Worm (Caenorhabditis elegans) whole organism, mixed stage, embryonic: ENCODE results near the gene str-253.

Source experiments
- M03D4.4 ChIP-seq: sonication (generic microtip); optimal IDR thresholded peaks from 2 replicates; lab custom pipeline; 2017; ENCODE audit warnings: mild to moderate bottlenecking, missing genetic modification characterization, missing compliant biosample characterization
- bed-3 ChIP-seq: fragments of 200-800 bp; sonication (Bioruptor generic); optimal IDR thresholded peaks from 3 replicates; lab custom pipeline; 2018; ENCODE audit warnings: mild to moderate bottlenecking, missing genetic modification characterization, moderate library complexity, missing compliant biosample characterization
- blmp-1 ChIP-seq: fragments of 150-350 bp; optimal IDR thresholded peaks from 2 replicates; lab custom pipeline; 2014; ENCODE audit warnings: missing biosample characterization, missing genetic modification characterization
- ceh-43 ChIP-seq: fragments of 200-800 bp; sonication (Bioruptor generic); optimal IDR thresholded peaks from 2 replicates; lab custom pipeline; 2018; ENCODE audit warnings: mild to moderate bottlenecking, missing genetic modification characterization, moderate library complexity, missing compliant biosample characterization
- ceh-83 ChIP-seq: fragments of 200-800 bp; sonication (Bioruptor generic); optimal IDR thresholded peaks from 2 replicates; lab custom pipeline; 2018; ENCODE audit warnings: mild to moderate bottlenecking, missing genetic modification characterization, missing compliant biosample characterization
- cnd-1 ChIP-seq: fragments of 200-800 bp; sonication (Bioruptor generic); optimal IDR thresholded peaks from 2 replicates; lab custom pipeline; 2018; ENCODE audit warnings: mild to moderate bottlenecking, missing genetic modification characterization, missing compliant biosample characterization
- drap-1 ChIP-seq: fragments of 200-800 bp; sonication (Bioruptor generic); optimal IDR thresholded peaks from 3 replicates; lab custom pipeline; 2018; ENCODE audit warnings: mild to moderate bottlenecking, missing genetic modification characterization, missing compliant biosample characterization
- elt-1 ChIP-seq: sonication (generic microtip); optimal IDR thresholded peaks from 2 replicates; lab custom pipeline; 2017; ENCODE audit warnings: missing genetic modification characterization, mild to moderate bottlenecking, missing compliant biosample characterization, antibody characterized with exemption, moderate library complexity, borderline replicate concordance; ENCODE audit not compliant: insufficient read depth
- elt-3 ChIP-seq: fragments of 150-350 bp; optimal IDR thresholded peaks from 2 replicates; lab custom pipeline; 2014; ENCODE audit warnings: missing biosample characterization, missing genetic modification characterization
- flh-1 ChIP-seq: fragments of 200-800 bp; sonication (Bioruptor generic); optimal IDR thresholded peaks from 2 replicates; lab custom pipeline; 2018; ENCODE audit warnings: mild to moderate bottlenecking, missing genetic modification characterization, moderate library complexity, missing compliant biosample characterization
- ham-2 ChIP-seq: fragments of 200-800 bp; sonication (Bioruptor generic); optimal IDR thresholded peaks from 2 replicates; lab custom pipeline; 2018; ENCODE audit warnings: mild to moderate bottlenecking, missing genetic modification characterization, missing compliant biosample characterization
- hlh-1 ChIP-seq: fragments of 150-350 bp; optimal IDR thresholded peaks from 2 replicates; lab custom pipeline; 2014; ENCODE audit warnings: missing biosample characterization, missing genetic modification reagents, missing genetic modification characterization
- lin-13 ChIP-seq: fragments of 150-350 bp; optimal IDR thresholded peaks from 2 replicates; lab custom pipeline; 2014; ENCODE audit warnings: missing biosample characterization, missing genetic modification characterization
- lin-32 ChIP-seq: fragments of 200-800 bp; sonication (Bioruptor generic); optimal IDR thresholded peaks from 2 replicates; lab custom pipeline; 2018; ENCODE audit warnings: mild to moderate bottlenecking, missing genetic modification characterization, missing compliant biosample characterization
- lsy-2 ChIP-seq: fragments of 150-350 bp; optimal IDR thresholded peaks from 2 replicates; lab custom pipeline; 2014; ENCODE audit warnings: missing biosample characterization, missing genetic modification characterization
- mab-5 ChIP-seq: fragments of 150-350 bp; optimal IDR thresholded peaks from 2 replicates; lab custom pipeline; 2014; ENCODE audit warnings: missing biosample characterization, missing genetic modification characterization
- mep-1 ChIP-seq: fragments of 150-350 bp; optimal IDR thresholded peaks from 2 replicates; lab custom pipeline; 2017; ENCODE audit warnings: missing biosample characterization, missing genetic modification reagents, missing genetic modification characterization, inconsistent platforms
- nhr-12 ChIP-seq: fragments of 150-350 bp; optimal IDR thresholded peaks from 2 replicates; lab custom pipeline; 2014; ENCODE audit warnings: missing biosample characterization, missing genetic modification characterization
- nhr-237 ChIP-seq: fragments of 150-350 bp; optimal IDR thresholded peaks from 2 replicates; lab custom pipeline; 2014; ENCODE audit warnings: missing biosample characterization, missing genetic modification characterization
- nhr-28 ChIP-seq: fragments of 150-350 bp; optimal IDR thresholded peaks from 2 replicates; lab custom pipeline; 2014; ENCODE audit warnings: missing biosample characterization, missing genetic modification characterization
- nhr-76 ChIP-seq: sonication (generic microtip); optimal IDR thresholded peaks from 2 replicates; lab custom pipeline; 2017; ENCODE audit warnings: missing biosample characterization, missing genetic modification characterization
- sem-2 ChIP-seq: fragments of 200-800 bp; sonication (Bioruptor generic); optimal IDR thresholded peaks from 2 replicates; lab custom pipeline; 2018; ENCODE audit warnings: mild to moderate bottlenecking, missing genetic modification characterization, missing compliant biosample characterization
- snpc-4 ChIP-seq: fragments of 150-350 bp; optimal IDR thresholded peaks from 2 replicates; lab custom pipeline; 2014; ENCODE audit warnings: missing biosample characterization, missing genetic modification characterization
- sptf-1 ChIP-seq: sonication (generic microtip); optimal IDR thresholded peaks from 2 replicates; lab custom pipeline; 2017; ENCODE audit warnings: mild to moderate bottlenecking, missing genetic modification characterization, moderate library complexity, missing compliant biosample characterization
- tbx-8 ChIP-seq: fragments of 200-800 bp; sonication (Bioruptor generic); optimal IDR thresholded peaks from 2 replicates; lab custom pipeline; 2018; ENCODE audit warnings: mild to moderate bottlenecking, missing genetic modification characterization, moderate library complexity, missing compliant biosample characterization
- unc-120 ChIP-seq: sonication (generic microtip); optimal IDR thresholded peaks from 2 replicates; lab custom pipeline; 2017; ENCODE audit warnings: missing genetic modification characterization, missing compliant biosample characterization; ENCODE audit not compliant: poor library complexity, severe bottlenecking
- unc-39 ChIP-seq: fragments of 150-350 bp; optimal IDR thresholded peaks from 2 replicates; lab custom pipeline; 2014; ENCODE audit warnings: missing biosample characterization, missing genetic modification characterization
- unc-62 ChIP-seq: fragments of 150-350 bp; optimal IDR thresholded peaks from 2 replicates; lab custom pipeline; 2014; ENCODE audit warnings: missing biosample characterization, missing genetic modification reagents, missing genetic modification characterization
- zip-8 ChIP-seq: fragments of 150-350 bp; optimal IDR thresholded peaks from 2 replicates; lab custom pipeline; 2014; ENCODE audit warnings: missing biosample characterization, missing genetic modification characterization
- ztf-11 ChIP-seq: fragments of 150-350 bp; optimal IDR thresholded peaks from 2 replicates; lab custom pipeline; 2014; ENCODE audit warnings: missing biosample characterization, missing genetic modification characterization

The str-253 gene

DNA sequence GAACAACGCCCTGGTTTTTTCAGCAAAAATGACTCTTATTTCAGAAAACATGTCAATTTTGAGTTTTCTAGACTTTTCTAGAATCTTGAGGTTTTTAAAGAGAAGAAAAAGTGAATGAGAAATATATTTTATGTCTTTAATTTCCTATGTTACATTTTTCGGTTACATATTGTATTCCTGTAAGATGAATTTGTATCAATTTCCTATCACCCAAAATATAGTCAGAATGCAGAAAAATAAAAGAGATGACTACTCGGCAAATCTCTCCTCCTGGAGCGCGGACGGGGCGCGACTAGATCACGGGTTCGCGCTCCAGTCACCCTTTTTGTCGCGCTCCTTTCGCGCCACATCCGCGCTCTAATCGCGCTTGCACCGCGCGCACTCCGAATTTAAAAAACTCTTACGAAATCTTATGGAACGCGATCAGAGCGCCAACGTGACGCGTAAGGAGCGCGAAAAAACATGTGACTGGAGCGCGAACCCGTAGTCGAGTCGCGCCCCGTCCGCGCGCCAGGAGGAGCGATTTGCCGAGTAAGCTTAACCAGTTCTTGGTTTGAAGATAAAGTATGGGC, at the start of gene str-253:
Gene str-253 (minus strand): TSS at position 51 of the 572 bp plus-strand sequence.
- TF ChIP-seq lin-13 (no peak), nhr-76 (tag; lab: Kevin White, UChicago) (no peak), snpc-4 (no peak), ceh-43 (no peak), zip-8 (tag; lab: Kevin White, UChicago) (no peak), unc-39 (no peak), lsy-2 (tag; lab: Kevin White, UChicago) (no peak), ham-2 (GFP tag; lab: Kevin White, UChicago) (no peak), blmp-1 (no peak), unc-62 (GFP tag; lab: Kevin White, UChicago) (no peak), bed-3 (GFP tag; lab: Kevin White, UChicago) (no peak), ceh-83 (no peak), cnd-1 (tag; lab: Kevin White, UChicago) (no peak)

ce11 chrV:2303775-2304174, 49.4 kb upstream of the str-253 start, which contains the start of gene irld-15:
Gene irld-15 (minus strand): TSS chrV:2303875.
- TF ChIP-seq bed-3 (GFP tag; lab: Kevin White, UChicago) (no peak), ceh-83 (no peak), unc-120 (tag; lab: Kevin White, UChicago) (no peak), ztf-11 (tag; lab: Kevin White, UChicago) (no peak), elt-1 (no peak), nhr-237 (no peak), cnd-1 (tag; lab: Kevin White, UChicago) (no peak), nhr-76 (tag; lab: Kevin White, UChicago) (no peak), sem-2 (GFP tag; lab: Kevin White, UChicago) (no peak), M03D4.4 (no peak), nhr-28 (no peak), zip-8 (tag; lab: Kevin White, UChicago) (no peak), ceh-43 (no peak), snpc-4 (no peak), sptf-1 (no peak), hlh-1 (tag; lab: Kevin White, UChicago) (no peak), lsy-2 (tag; lab: Kevin White, UChicago) (no peak), lin-13 (no peak), ham-2 (GFP tag; lab: Kevin White, UChicago) (no peak), elt-3 (tag; lab: Kevin White, UChicago) (no peak)

DNA sequence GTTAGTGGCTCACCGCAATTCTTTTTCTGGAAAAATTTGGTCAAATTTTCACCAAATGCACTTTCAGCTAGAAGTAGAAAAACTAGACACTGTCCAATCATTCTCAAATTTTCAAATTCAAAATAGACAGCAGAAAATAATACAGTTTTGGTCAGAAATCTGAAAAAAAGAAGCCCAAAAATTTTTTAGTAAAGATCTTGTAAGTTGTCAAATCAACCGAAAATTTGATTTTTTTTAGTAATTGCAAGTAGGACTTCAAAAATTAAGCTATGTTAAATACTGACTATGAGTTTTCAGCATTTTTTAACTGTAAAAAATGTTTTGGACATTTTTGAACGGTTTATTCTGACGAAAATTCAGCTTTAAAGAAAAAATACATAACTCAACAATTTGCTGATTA, 46.5 kb upstream of the str-253 start, which contains the start of gene Y19D10B.8:
Gene Y19D10B.8 (minus strand): TSS at position 101 of the 400 bp plus-strand sequence.
- no peak for TF ChIP-seq drap-1 (GFP tag; lab: Kevin White, UChicago)
- no peak for TF ChIP-seq lin-13
- no peak for TF ChIP-seq tbx-8 (GFP tag; lab: Kevin White, UChicago)

- TF ChIP-seq elt-3 (tag; lab: Kevin White, UChicago) = no peak
- TF ChIP-seq flh-1 (GFP tag; lab: Kevin White, UChicago) = no peak
- TF ChIP-seq elt-1 = no peak
- TF ChIP-seq M03D4.4 = no peak
- TF ChIP-seq lin-32 (GFP tag; lab: Kevin White, UChicago) = no peak
- no peak for TF ChIP-seq hlh-1 (tag; lab: Kevin White, UChicago)
- no peak for TF ChIP-seq lsy-2 (tag; lab: Kevin White, UChicago)
- no peak for TF ChIP-seq unc-39
- TF ChIP-seq lin-13 = no peak
- TF ChIP-seq ham-2 (GFP tag; lab: Kevin White, UChicago) = no peak
- no peak for TF ChIP-seq sptf-1
- TF ChIP-seq nhr-237 = no peak
- TF ChIP-seq nhr-12 (tag; lab: Kevin White, UChicago) = no peak
- no peak for TF ChIP-seq snpc-4
- no peak for TF ChIP-seq mab-5 (tag; lab: Kevin White, UChicago)
- TF ChIP-seq ztf-11 (tag; lab: Kevin White, UChicago) = no peak
- no peak for TF ChIP-seq cnd-1 (tag; lab: Kevin White, UChicago)
- TF ChIP-seq nhr-76 (tag; lab: Kevin White, UChicago) = no peak
Measured at ce11 chrV:2294577-2294976, 40.2 kb upstream of the str-253 start, which contains the start of gene nhr-226. Gene nhr-226 (plus strand): TSS chrV:2294877.

- TF ChIP-seq ham-2 (GFP tag; lab: Kevin White, UChicago) (no peak), ztf-11 (tag; lab: Kevin White, UChicago) (no peak), flh-1 (GFP tag; lab: Kevin White, UChicago) (no peak), sem-2 (GFP tag; lab: Kevin White, UChicago) (no peak), unc-120 (tag; lab: Kevin White, UChicago) (no peak), ceh-83 (no peak), drap-1 (GFP tag; lab: Kevin White, UChicago) (no peak), blmp-1 (no peak), ceh-43 (no peak), nhr-12 (tag; lab: Kevin White, UChicago) (no peak), lin-32 (GFP tag; lab: Kevin White, UChicago) (no peak), mab-5 (tag; lab: Kevin White, UChicago) (no peak), nhr-28 (no peak), mep-1 (tag; lab: Kevin White, UChicago) (no peak), cnd-1 (tag; lab: Kevin White, UChicago) (no peak), bed-3 (GFP tag; lab: Kevin White, UChicago) (no peak)
Measured at ce11 chrV:2292240-2292639, 37.8 kb upstream of the str-253 start, which contains the start of gene nhr-115. Gene nhr-115 (plus strand): TSS chrV:2292540.
